Fruit fly (Drosophila melanogaster): ENCODE results near the gene CG31909.

Gene CG31909

DNA sequence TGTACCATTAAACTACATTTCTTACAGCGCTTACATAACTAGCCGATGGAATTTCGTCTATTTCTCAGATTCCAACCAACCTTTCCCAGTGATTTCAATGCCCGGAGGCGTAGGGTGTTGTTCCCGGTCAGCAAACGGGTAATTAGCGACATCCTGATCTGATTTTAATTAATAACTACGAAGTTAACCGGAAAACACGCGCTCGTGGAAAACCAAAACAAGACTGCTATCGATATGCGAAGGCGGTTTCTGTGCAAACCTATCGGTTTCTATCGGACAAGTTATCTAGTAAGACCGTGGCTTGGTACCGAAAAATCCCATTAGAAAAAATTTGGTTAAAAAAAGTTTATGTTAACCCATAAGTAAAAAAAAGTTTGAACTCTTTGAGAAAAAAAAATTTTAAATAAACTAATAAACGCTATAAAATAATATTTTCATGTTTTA lies 34.5 kb upstream of the CG31909 start, which contains the start of gene mEFG1 (continued):
- TF ChIP-seq CG11696 (GFP tag; IDR thresholded peaks at IDR 0.05) (no peak), az2 (GFP tag; optimal IDR thresholded peaks at IDR 0.05) (no peak), CG2875 (GFP tag; optimal IDR thresholded peaks at IDR 0.05) (no peak), CG4282 (GFP tag; optimal IDR thresholded peaks at IDR 0.05) (no peak), ind (GFP tag; optimal IDR thresholded peaks at IDR 0.05) (no peak), CG6854 (GFP tag; optimal IDR thresholded peaks at IDR 0.05) (no peak), Oaz (GFP tag; IDR thresholded peaks at IDR 0.05) (no peak), Hand (GFP tag; optimal IDR thresholded peaks at IDR 0.05) (no peak), lmd (GFP tag; IDR thresholded peaks at IDR 0.05) (no peak), fd3F (GFP tag; optimal IDR thresholded peaks at IDR 0.05) (no peak), HLH4C (GFP tag; IDR thresholded peaks at IDR 0.05; ENCODE audit: partially characterized antibody) (peak; percentile 84), Dip3 (GFP tag; optimal IDR thresholded peaks at IDR 0.05) (no peak), tap (tag; optimal IDR thresholded peaks at IDR 0.05) (no peak), CG16815 (GFP tag; optimal IDR thresholded peaks at IDR 0.05) (no peak), CG14860 (GFP tag; IDR thresholded peaks at IDR 0.05; ENCODE audit: partially characterized antibody) (peak; percentile 59), CG6689 (GFP tag; IDR thresholded peaks at IDR 0.05) (no peak), Bteb2 (GFP tag; optimal IDR thresholded peaks at IDR 0.05) (no peak), tx (GFP tag; optimal IDR thresholded peaks at IDR 0.05) (no peak), row (GFP tag; IDR thresholded peaks at IDR 0.05) (peak; percentile 72), en (GFP tag; optimal IDR thresholded peaks at IDR 0.05) (no peak), zen2 (GFP tag; IDR thresholded peaks at IDR 0.05; ENCODE audit: partially characterized antibody) (no peak; the same call in 1 of the 3 replicates), CG16779 (GFP tag; IDR thresholded peaks at IDR 0.05) (no peak), CG1024 (GFP tag; IDR thresholded peaks at IDR 0.05) (no peak), tin (GFP tag; optimal IDR thresholded peaks at IDR 0.05) (no peak), CG17186 (GFP tag; optimal IDR thresholded peaks at IDR 0.05) (no peak), pzg (GFP tag; optimal IDR thresholded peaks at IDR 0.05) (peak; percentile 54), Gsc (GFP tag; IDR thresholded peaks at IDR 0.05) (no peak), tgo (GFP tag; IDR thresholded peaks at IDR 0.05) (no peak), CG18476 (GFP tag; optimal IDR thresholded peaks at IDR 0.05) (no peak), CG18262 (tag; optimal IDR thresholded peaks at IDR 0.05) (peak; percentile 37), ems (GFP tag; optimal IDR thresholded peaks at IDR 0.05) (no peak), CG8924 (tag; optimal IDR thresholded peaks at IDR 0.05) (no peak), Xbp1 (GFP tag; optimal IDR thresholded peaks at IDR 0.05) (no peak), CG8089 (GFP tag; optimal IDR thresholded peaks at IDR 0.05) (no peak), Fer3 (tag; optimal IDR thresholded peaks at IDR 0.05) (no peak), h (optimal IDR thresholded peaks at IDR 0.05) (no peak), CG1233 (GFP tag; optimal IDR thresholded peaks at IDR 0.05) (no peak), chif (GFP tag; optimal IDR thresholded peaks at IDR 0.05) (no peak), GATAe (GFP tag; conservative IDR thresholded peaks at IDR 0.05) (no peak), CG3838 (GFP tag; optimal IDR thresholded peaks at IDR 0.05) (no peak), bab2 (GFP tag; optimal IDR thresholded peaks at IDR 0.05) (no peak), CG9876 (GFP tag; optimal IDR thresholded peaks at IDR 0.05) (no peak), rib (GFP tag; IDR thresholded peaks at IDR 0.05) (no peak), Hr3 (GFP tag; optimal IDR thresholded peaks at IDR 0.05) (no peak), Neu2 (GFP tag; optimal IDR thresholded peaks at IDR 0.05; ENCODE audit: borderline replicate concordance) (no peak), CG15601 (tag; optimal IDR thresholded peaks at IDR 0.05) (peak; percentile 1), danr (GFP tag; IDR thresholded peaks at IDR 0.05) (no peak), nerfin-2 (GFP tag; IDR thresholded peaks at IDR 0.05; ENCODE audit: partially characterized antibody) (peak; percentile 55; the same call in 1 of the 2 replicates), CG6175 (GFP tag; IDR thresholded peaks at IDR 0.05) (no peak), zfh2 (GFP tag; optimal IDR thresholded peaks at IDR 0.05) (no peak), lbe (GFP tag; optimal IDR thresholded peaks at IDR 0.05) (no peak), CG17612 (GFP tag; IDR thresholded peaks at IDR 0.05) (no peak), Spps (tag; optimal IDR thresholded peaks at IDR 0.05) (no peak)
